Fruit fly (Drosophila melanogaster): ENCODE data around the gene CLIP-190.

Gene CLIP-190

dm6 chr2L:17382318-17382717 is 2.2 kb upstream of the CLIP-190 start (continued):
- TF ChIP-seq CG4424 (GFP tag; optimal IDR thresholded peaks at IDR 0.05) (peak; percentile 69), ac (GFP tag; optimal IDR thresholded peaks at IDR 0.05) (peak; percentile 46), CG14965 (GFP tag; optimal IDR thresholded peaks at IDR 0.05; ENCODE audit: borderline replicate concordance) (no peak), CG10366 (GFP tag; IDR thresholded peaks at IDR 0.05) (no peak), unpg (GFP tag; optimal IDR thresholded peaks at IDR 0.05) (peak; percentile 79), Hr3 (GFP tag; optimal IDR thresholded peaks at IDR 0.05) (peak; percentile 73), CG2129 (GFP tag; IDR thresholded peaks at IDR 0.05; ENCODE audit: partially characterized antibody) (no peak), dimm (GFP tag; IDR thresholded peaks at IDR 0.05) (no peak), wor (GFP tag; IDR thresholded peaks at IDR 0.05) (no peak), CG8765 (GFP tag; IDR thresholded peaks at IDR 0.05) (no peak), YL-1 (GFP tag; optimal IDR thresholded peaks at IDR 0.05) (no peak), Mes4 (GFP tag; optimal IDR thresholded peaks at IDR 0.05) (peak; percentile 47), Meics (GFP tag; optimal IDR thresholded peaks at IDR 0.05) (peak; percentile 72), CG11560 (tag; IDR thresholded peaks at IDR 0.05) (no peak), B-H1 (GFP tag; IDR thresholded peaks at IDR 0.05) (0 out of 3 replicates have a peak, but pooled peaks have one; percentile 10), HmgD (GFP tag; optimal IDR thresholded peaks at IDR 0.05) (no peak), ftz-f1 (GFP tag; optimal IDR thresholded peaks at IDR 0.05) (no peak), CG11504 (tag; optimal IDR thresholded peaks at IDR 0.05) (peak; percentile 78), Xrp1 (GFP tag; IDR thresholded peaks at IDR 0.05) (peak; percentile 84), CG4730 (GFP tag; IDR thresholded peaks at IDR 0.05) (no peak), Usf (GFP tag; optimal IDR thresholded peaks at IDR 0.05) (no peak), Atf-2 (GFP tag; optimal IDR thresholded peaks at IDR 0.05) (peak; percentile 36), cwo (GFP tag; optimal IDR thresholded peaks at IDR 0.05) (peak; percentile 65), org-1 (GFP tag; optimal IDR thresholded peaks at IDR 0.05) (peak; percentile 79), CG6175 (GFP tag; IDR thresholded peaks at IDR 0.05) (no peak), dati (GFP tag; IDR thresholded peaks at IDR 0.05) (no peak), C15 (GFP tag; IDR thresholded peaks at IDR 0.05) (no peak), CG10321 (GFP tag; IDR thresholded peaks at IDR 0.05) (no peak), CG3281 (GFP tag; optimal IDR thresholded peaks at IDR 0.05) (peak; percentile 77), tgo (GFP tag; IDR thresholded peaks at IDR 0.05) (0 out of 3 replicates have a peak, but pooled peaks have one; percentile 28), Pdp1 (GFP tag; optimal IDR thresholded peaks at IDR 0.05) (peak; percentile 9 to 54), CG9797 (GFP tag; optimal IDR thresholded peaks at IDR 0.05) (no peak), CG9437 (GFP tag; optimal IDR thresholded peaks at IDR 0.05) (peak; percentile 66), CG12744 (GFP tag; optimal IDR thresholded peaks at IDR 0.05) (peak; percentile 3), CG10209 (GFP tag; optimal IDR thresholded peaks at IDR 0.05) (peak; percentile 79), MBD-R2 (GFP tag; IDR thresholded peaks at IDR 0.05) (no peak), CG33557 (GFP tag; optimal IDR thresholded peaks at IDR 0.05) (peak; percentile 93), CG11696 (GFP tag; IDR thresholded peaks at IDR 0.05) (peak; percentile 24; the same call in 1 of the 2 replicates), CG3726 (GFP tag; IDR thresholded peaks at IDR 0.05) (no peak), Atf6 (GFP tag; IDR thresholded peaks at IDR 0.05) (peak; percentile 63; the same call in 1 of the 2 replicates), nom (GFP tag; optimal IDR thresholded peaks at IDR 0.05) (no peak), ERR (GFP tag; optimal IDR thresholded peaks at IDR 0.05) (no peak), pnt (GFP tag; optimal IDR thresholded peaks at IDR 0.05) (peak; percentile 14), CG31441 (GFP tag; IDR thresholded peaks at IDR 0.05) (peak; percentile 84), mirr (GFP tag; optimal IDR thresholded peaks at IDR 0.05) (peak; percentile 41), Xbp1 (GFP tag; optimal IDR thresholded peaks at IDR 0.05) (peak; percentile 58), ash1 (GFP tag; optimal IDR thresholded peaks at IDR 0.05) (no peak), CG12659 (GFP tag; optimal IDR thresholded peaks at IDR 0.05) (peak; percentile 54), Six4 (GFP tag; optimal IDR thresholded peaks at IDR 0.05) (peak; percentile 64), Opbp (GFP tag; IDR thresholded peaks at IDR 0.05; ENCODE audit: partially characterized antibody) (no peak), ab (GFP tag; optimal IDR thresholded peaks at IDR 0.05) (no peak), CG14441 (GFP tag; IDR thresholded peaks at IDR 0.05) (0 out of 2 replicates have a peak, but pooled peaks have one; percentile 33)
